Fruit fly (Drosophila melanogaster) whole organism, embryonic: ENCODE data around the gene Muc11A.

Source experiments
- B-H2 ChIP-seq: fragments of 200-800 bp; sonication (Bioruptor generic); optimal IDR thresholded peaks from 2 replicates; lab custom pipeline; 2018; ENCODE audit warnings: missing biosample characterization, mild to moderate bottlenecking, missing genetic modification characterization
- CG10274 ChIP-seq: fragments of 200-800 bp; sonication (Bioruptor generic); optimal IDR thresholded peaks from 3 replicates; lab custom pipeline; 2017; ENCODE audit warnings: missing biosample characterization, mild to moderate bottlenecking, missing genetic modification characterization
- CG10654 ChIP-seq: fragments of 200-800 bp; sonication (Bioruptor generic); optimal IDR thresholded peaks from 2 replicates; lab custom pipeline; 2016; ENCODE audit warnings: missing biosample characterization, missing genetic modification characterization
- CG12659 ChIP-seq: fragments of 200-800 bp; sonication (Bioruptor generic); optimal IDR thresholded peaks from 3 replicates; lab custom pipeline; 2017; ENCODE audit warnings: mild to moderate bottlenecking, missing biosample characterization, missing genetic modification reagents, missing genetic modification characterization
- CG13287 ChIP-seq: fragments of 200-800 bp; sonication (Bioruptor generic); IDR thresholded peaks from 2 replicates; pipeline ENCODE4 v1.3.6; 2022; ENCODE audit warnings: missing biosample characterization, missing genetic modification characterization; ENCODE audit not compliant: partially characterized antibody
- CG14710 ChIP-seq: fragments of 200-800 bp; sonication (Bioruptor generic); optimal IDR thresholded peaks from 3 replicates; lab custom pipeline; 2019; ENCODE audit warnings: missing biosample characterization, mild to moderate bottlenecking, missing genetic modification characterization, moderate library complexity
- CG17186 ChIP-seq: fragments of 200-800 bp; sonication (Bioruptor generic); optimal IDR thresholded peaks from 3 replicates; lab custom pipeline; 2017; ENCODE audit warnings: missing biosample characterization, missing genetic modification reagents, missing genetic modification characterization
- CG2875 ChIP-seq: fragments of 200-800 bp; sonication (Bioruptor generic); optimal IDR thresholded peaks from 2 replicates; lab custom pipeline; 2017; ENCODE audit warnings: missing biosample characterization, mild to moderate bottlenecking, missing genetic modification characterization, missing genetic modification reagents
- CG30431 ChIP-seq: fragments of 200-800 bp; sonication (Bioruptor generic); optimal IDR thresholded peaks from 2 replicates; lab custom pipeline; 2017; ENCODE audit warnings: missing biosample characterization, missing genetic modification characterization
- CG32532 ChIP-seq: fragments of 200-800 bp; sonication (Bioruptor generic); IDR thresholded peaks from 2 replicates; pipeline ENCODE4 v1.3.6; 2022; ENCODE audit warnings: missing biosample characterization, missing genetic modification characterization
- CG3407 ChIP-seq: fragments of 200-800 bp; sonication (Bioruptor generic); optimal IDR thresholded peaks from 2 replicates; lab custom pipeline; 2018; ENCODE audit warnings: missing biosample characterization, mild to moderate bottlenecking, missing genetic modification characterization
- CG42726 ChIP-seq: fragments of 200-800 bp; sonication (Bioruptor generic); IDR thresholded peaks from 2 replicates; pipeline ENCODE4 v1.3.6; 2022; ENCODE audit warnings: missing biosample characterization, missing genetic modification characterization; ENCODE audit not compliant: partially characterized antibody
- CG4360 ChIP-seq: fragments of 200-800 bp; sonication (Bioruptor generic); IDR thresholded peaks from 2 replicates; pipeline ENCODE4 v1.3.6; 2022; ENCODE audit warnings: missing biosample characterization, missing genetic modification characterization
- CG4617 ChIP-seq: fragments of 200-800 bp; sonication (Bioruptor generic); optimal IDR thresholded peaks from 3 replicates; lab custom pipeline; 2016; ENCODE audit warnings: missing biosample characterization, missing genetic modification characterization, borderline replicate concordance
- CG7357 ChIP-seq: fragments of 200-800 bp; sonication (Bioruptor generic); IDR thresholded peaks from 3 replicates; pipeline ENCODE4 v1.3.6; 2022; ENCODE audit warnings: missing biosample characterization, missing genetic modification characterization
- CG7928 ChIP-seq: fragments of 200-800 bp; sonication (Bioruptor generic); optimal IDR thresholded peaks from 2 replicates; lab custom pipeline; 2017; ENCODE audit warnings: missing biosample characterization, mild to moderate bottlenecking, missing genetic modification characterization
- CG8089 ChIP-seq: fragments of 200-800 bp; sonication (Bioruptor generic); optimal IDR thresholded peaks from 3 replicates; lab custom pipeline; 2016; ENCODE audit warnings: missing biosample characterization, missing genetic modification characterization
- CG8478 ChIP-seq: fragments of >200 bp; optimal IDR thresholded peaks from 2 replicates; lab custom pipeline; 2018
- CG9727 ChIP-seq: fragments of 200-800 bp; sonication (Bioruptor generic); optimal IDR thresholded peaks from 3 replicates; lab custom pipeline; 2017; ENCODE audit warnings: missing biosample characterization, mild to moderate bottlenecking, missing genetic modification characterization
- D19A ChIP-seq: fragments of 200-800 bp; optimal IDR thresholded peaks from 3 replicates; lab custom pipeline; 2019; ENCODE audit warnings: missing biosample characterization, mild to moderate bottlenecking, missing genetic modification characterization, moderate library complexity
- Dll ChIP-seq: fragments of 200-800 bp; sonication (Bioruptor generic); IDR thresholded peaks from 4 replicates; pipeline ENCODE4 v1.3.6; 2022; ENCODE audit warnings: missing biosample characterization, missing genetic modification characterization; ENCODE audit not compliant: partially characterized antibody
- Dref ChIP-seq: fragments of 200-800 bp; sonication (Bioruptor generic); IDR thresholded peaks from 2 replicates; pipeline ENCODE4 v1.3.6; 2022; ENCODE audit warnings: missing biosample characterization, missing genetic modification characterization
- Gsc ChIP-seq: fragments of 200-800 bp; sonication (Bioruptor generic); IDR thresholded peaks from 2 replicates; pipeline ENCODE4 v1.3.6; 2022; ENCODE audit warnings: missing biosample characterization, missing genetic modification characterization
- HmgZ ChIP-seq: fragments of 200-800 bp; sonication (Bioruptor generic); optimal IDR thresholded peaks from 2 replicates; lab custom pipeline; 2018; ENCODE audit warnings: missing biosample characterization, mild to moderate bottlenecking, missing genetic modification characterization
- Hsf ChIP-seq: fragments of 200-800 bp; sonication (Bioruptor generic); optimal IDR thresholded peaks from 3 replicates; lab custom pipeline; 2016; ENCODE audit warnings: missing biosample characterization, missing genetic modification characterization
- Lpt ChIP-seq: fragments of >200 bp; optimal IDR thresholded peaks from 2 replicates; lab custom pipeline; 2018; ENCODE audit warnings: missing biosample characterization, missing genetic modification characterization
- MBD-R2 ChIP-seq: fragments of 200-800 bp; sonication (Bioruptor generic); IDR thresholded peaks from 2 replicates; pipeline ENCODE4 v1.3.6; 2022; ENCODE audit warnings: missing biosample characterization, missing genetic modification characterization
- Meics ChIP-seq: fragments of 200-800 bp; sonication (Bioruptor generic); optimal IDR thresholded peaks from 2 replicates; lab custom pipeline; 2017; ENCODE audit warnings: missing biosample characterization, mild to moderate bottlenecking, missing genetic modification characterization
- Mrtf ChIP-seq: fragments of 200-800 bp; sonication (Bioruptor generic); IDR thresholded peaks from 3 replicates; pipeline ENCODE4 v1.3.6; 2022; ENCODE audit warnings: missing biosample characterization, missing genetic modification characterization
- Sry-δ ChIP-seq: fragments of 200-800 bp; sonication (Bioruptor generic); optimal IDR thresholded peaks from 2 replicates; lab custom pipeline; 2016; ENCODE audit warnings: missing biosample characterization, missing genetic modification characterization
- Usf ChIP-seq: fragments of 200-800 bp; sonication (Bioruptor generic); optimal IDR thresholded peaks from 2 replicates; lab custom pipeline; 2017; ENCODE audit warnings: missing genotype, missing biosample characterization, missing genetic modification characterization
- aop ChIP-seq: fragments of 200-800 bp; sonication (Bioruptor generic); IDR thresholded peaks from 2 replicates; pipeline ENCODE4 v1.3.6; 2022; ENCODE audit warnings: missing biosample characterization, missing genetic modification characterization
- bbx ChIP-seq: fragments of 200-800 bp; sonication (Bioruptor generic); IDR thresholded peaks from 2 replicates; pipeline ENCODE4 v1.3.6; 2022; ENCODE audit warnings: missing biosample characterization, missing genetic modification characterization; ENCODE audit not compliant: partially characterized antibody
- bowl ChIP-seq: fragments of 200-800 bp; sonication (Bioruptor generic); IDR thresholded peaks from 2 replicates; pipeline ENCODE4 v1.3.6; 2022; ENCODE audit warnings: missing biosample characterization, missing genetic modification characterization
- chif ChIP-seq, 2 experiments: fragments of 200-800 bp; sonication (Bioruptor generic); optimal IDR thresholded peaks; 3 replicates each; lab custom pipeline; 2016; ENCODE audit warnings: missing biosample characterization in 2 of 2, missing genetic modification characterization in 2 of 2
- chinmo ChIP-seq: fragments of 200-800 bp; sonication (Bioruptor generic); IDR thresholded peaks from 4 replicates; pipeline ENCODE4 v1.3.6; 2022; ENCODE audit warnings: missing biosample characterization, missing genetic modification characterization; ENCODE audit not compliant: partially characterized antibody
- dysf ChIP-seq: fragments of 200-800 bp; sonication (Bioruptor generic); IDR thresholded peaks from 3 replicates; pipeline ENCODE4 v1.3.6; 2022; ENCODE audit warnings: missing biosample characterization, missing genetic modification characterization
- hbn ChIP-seq: fragments of 200-800 bp; sonication (Bioruptor generic); IDR thresholded peaks from 2 replicates; pipeline ENCODE4 v1.3.6; 2022; ENCODE audit warnings: missing biosample characterization, missing genetic modification characterization; ENCODE audit not compliant: partially characterized antibody
- lola ChIP-seq, 3 experiments: fragments of >200 bp in 2 of 3; fragments of 200-800 bp in 1 of 3; sonication (Bioruptor generic) in 1 of 3; optimal IDR thresholded peaks; 2 replicates each; lab custom pipeline; 2017 to 2019; ENCODE audit warnings: missing biosample characterization in 3 of 3, missing genetic modification characterization in 3 of 3, mild to moderate bottlenecking in 1 of 3, moderate library complexity in 1 of 3
- p53 ChIP-seq: fragments of 200-800 bp; sonication (Bioruptor generic); optimal IDR thresholded peaks from 2 replicates; lab custom pipeline; 2016; ENCODE audit warnings: missing biosample characterization, missing genetic modification characterization
- pzg ChIP-seq: fragments of 200-800 bp; sonication (Bioruptor generic); optimal IDR thresholded peaks from 3 replicates; lab custom pipeline; 2018; ENCODE audit warnings: missing biosample characterization, mild to moderate bottlenecking, missing genetic modification characterization, moderate library complexity
- so ChIP-seq: fragments of 200-800 bp; sonication (Bioruptor generic); IDR thresholded peaks from 3 replicates; pipeline ENCODE4 v1.3.6; 2022; ENCODE audit warnings: missing biosample characterization, missing genetic modification characterization
- sob ChIP-seq: fragments of 200-800 bp; sonication (Bioruptor generic); IDR thresholded peaks from 2 replicates; pipeline ENCODE4 v1.3.6; 2022; ENCODE audit warnings: missing biosample characterization, missing genetic modification characterization
- sqz ChIP-seq: fragments of 200-800 bp; sonication (Bioruptor generic); optimal IDR thresholded peaks from 3 replicates; lab custom pipeline; 2018; ENCODE audit warnings: missing biosample characterization, mild to moderate bottlenecking, missing genetic modification characterization
- ttk ChIP-seq: fragments of 200-800 bp; sonication (Bioruptor generic); IDR thresholded peaks from 2 replicates; pipeline ENCODE4 v2.1.2; 2022; ENCODE audit warnings: missing biosample characterization, missing genetic modification characterization

Muc11A gene

DNA sequence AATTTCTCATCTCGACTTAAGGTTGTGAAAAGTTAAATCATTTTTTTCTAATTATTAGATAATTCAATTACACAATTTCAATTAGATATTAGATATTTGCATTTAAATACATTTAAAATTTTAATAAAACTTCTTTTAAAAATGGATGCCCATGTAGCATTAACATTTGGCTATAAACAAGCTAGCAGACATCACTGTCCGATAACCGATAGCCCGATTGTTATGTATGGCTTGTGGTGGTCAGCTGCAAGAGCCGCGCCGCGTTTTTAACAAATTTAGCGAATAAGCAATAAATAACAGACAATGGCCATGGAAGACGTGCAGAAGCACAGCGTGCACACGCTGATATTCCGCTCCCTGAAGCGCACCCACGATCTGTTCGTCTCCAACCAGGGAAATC lies 38.7 kb upstream of the Muc11A start, which contains the start of gene Tango4 (continued):
- TF ChIP-seq aop (GFP tag; lab: Robert Waterston, UW): no peak
- TF ChIP-seq Dll (GFP tag; lab: Robert Waterston, UW): 0 out of 4 replicates have a peak, but pooled peaks have one; percentile 44
- TF ChIP-seq CG17186: no peak
- peak; percentile 69 for TF ChIP-seq Dref (GFP tag; lab: Robert Waterston, UW)
- no peak for TF ChIP-seq Meics (GFP tag; lab: Kevin White, UChicago)

DNA sequence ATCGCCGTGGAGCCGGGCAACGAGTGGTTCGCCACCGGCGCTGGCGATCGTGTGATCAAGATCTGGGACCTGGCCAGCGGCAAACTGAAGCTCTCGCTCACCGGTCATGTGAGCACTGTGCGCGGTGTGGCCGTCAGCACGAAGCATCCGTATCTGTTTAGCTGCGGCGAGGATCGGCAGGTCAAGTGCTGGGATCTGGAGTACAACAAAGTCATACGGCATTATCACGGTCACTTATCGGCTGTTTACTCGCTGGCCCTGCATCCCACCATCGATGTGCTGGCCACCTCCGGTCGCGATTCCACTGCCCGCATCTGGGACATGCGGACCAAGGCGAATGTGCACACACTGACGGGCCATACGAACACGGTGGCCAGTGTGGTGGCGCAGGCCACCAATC lies 37.8 kb upstream of the Muc11A start:
- TF ChIP-seq Usf (GFP tag; lab: Kevin White, UChicago) (no peak), CG8478 (peak; percentile 2)

DNA sequence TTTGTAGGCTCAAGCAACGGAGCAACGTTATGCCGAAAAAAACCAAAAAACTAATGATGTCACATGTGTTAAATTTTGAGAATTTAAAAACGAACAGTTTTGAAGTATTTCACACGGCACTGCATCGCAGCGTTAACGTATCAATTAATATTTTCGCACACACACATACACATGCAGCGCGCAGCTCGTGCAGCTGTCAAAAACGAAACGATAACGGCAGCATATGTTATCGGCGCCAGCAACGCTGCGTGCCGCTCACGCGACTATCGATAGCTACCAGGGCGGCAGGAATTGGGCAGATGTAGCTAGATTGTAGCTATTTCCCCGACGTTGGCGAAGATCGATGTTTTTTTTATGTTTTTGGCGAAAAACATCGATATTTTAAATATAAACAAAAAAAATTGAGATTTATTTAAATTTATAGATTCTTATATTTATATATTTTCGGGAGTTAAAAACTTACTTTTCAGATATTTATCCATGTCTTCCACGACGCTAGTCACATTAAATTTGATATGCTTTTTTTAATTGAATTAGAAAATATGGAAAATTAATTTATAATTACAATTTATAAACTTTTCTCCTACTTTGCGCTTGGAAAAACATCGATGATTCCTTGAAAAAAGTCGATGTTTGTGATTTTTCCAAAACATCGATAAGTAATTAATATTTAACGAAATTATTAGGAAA lies 30.6 kb upstream of the Muc11A start, which contains the start of gene Usp7:
Usp7 (minus strand) TSS at position 208 of the 690 bp plus-strand sequence.
- peak; percentile 97 for TF ChIP-seq bbx (GFP tag; lab: Robert Waterston, UW)
- peak; percentile 11 for TF ChIP-seq sqz (GFP tag; lab: Kevin White, UChicago)
- TF ChIP-seq MBD-R2: peak; percentile 61
- peak; percentile 96 for TF ChIP-seq CG42726 (GFP tag; lab: Robert Waterston, UW)
- peak; percentile 97 for TF ChIP-seq chinmo (GFP tag; lab: Robert Waterston, UW)
- TF ChIP-seq pzg (GFP tag; lab: Kevin White, UChicago): peak; percentile 82
- TF ChIP-seq lola (GFP tag; optimal IDR thresholded peaks at IDR 0.05; lab: Kevin White, UChicago): no peak
- no peak for TF ChIP-seq bowl (GFP tag; lab: Robert Waterston, UW)
- no peak for TF ChIP-seq Gsc (GFP tag; lab: Robert Waterston, UW)
- TF ChIP-seq sob (GFP tag; lab: Robert Waterston, UW): peak; percentile 50
- no peak for TF ChIP-seq CG2875 (GFP tag; lab: Kevin White, UChicago)
- TF ChIP-seq CG8089 (GFP tag; lab: Kevin White, UChicago): no peak
- TF ChIP-seq CG4617: peak; percentile 26
- no peak for TF ChIP-seq CG10654
- TF ChIP-seq HmgZ: peak; percentile 14
- no peak for TF ChIP-seq Mrtf (GFP tag; lab: Robert Waterston, UW)
- peak; percentile 56 for TF ChIP-seq CG14710 (tag; lab: Kevin White, UChicago)
- TF ChIP-seq CG12659: peak; percentile 75
- TF ChIP-seq CG17186: peak; percentile 42
- TF ChIP-seq Lpt (GFP tag; lab: Kevin White, UChicago): no peak
- peak; percentile 7 for TF ChIP-seq D19A (tag; lab: Kevin White, UChicago)
- no peak for TF ChIP-seq so (GFP tag; lab: Robert Waterston, UW)
- peak; percentile 91 for TF ChIP-seq hbn (GFP tag; lab: Robert Waterston, UW)
- peak; percentile 80 for TF ChIP-seq Sry-δ (GFP tag; lab: Kevin White, UChicago)
- peak; percentile 6; the same call in 1 of the 3 replicates for TF ChIP-seq dysf (GFP tag; lab: Robert Waterston, UW)
- TF ChIP-seq CG13287: peak; percentile 95
- TF ChIP-seq CG7357 (GFP tag; lab: Robert Waterston, UW): peak; percentile 51; the same call in 1 of the 3 replicates
- peak; percentile 35; the same call in 1 of the 2 replicates for TF ChIP-seq CG4360 (GFP tag; lab: Robert Waterston, UW)
- TF ChIP-seq CG3407: no peak
- peak; percentile 92 for TF ChIP-seq Dll (GFP tag; lab: Robert Waterston, UW)
- no peak for TF ChIP-seq CG30431 (GFP tag; lab: Kevin White, UChicago)
- TF ChIP-seq CG7928: peak; percentile 86
- no peak for TF ChIP-seq CG10274 (GFP tag; lab: Kevin White, UChicago)
- TF ChIP-seq p53 (GFP tag; lab: Kevin White, UChicago): no peak
- peak; percentile 55; the same call in 1 of the 2 replicates for TF ChIP-seq CG32532 (GFP tag; lab: Robert Waterston, UW)
- no peak for TF ChIP-seq ttk (GFP tag; lab: Robert Waterston, UW)
- peak; percentile 1 for TF ChIP-seq Hsf
- peak; percentile 9 for TF ChIP-seq CG9727 (GFP tag; lab: Kevin White, UChicago)
- TF ChIP-seq Dref (GFP tag; lab: Robert Waterston, UW): peak; percentile 98
- no peak for TF ChIP-seq chif (GFP tag; optimal IDR thresholded peaks at IDR 0.05; lab: Kevin White, UChicago)
- peak; percentile 8 for TF ChIP-seq B-H2 (GFP tag; lab: Kevin White, UChicago)
